Fruit fly (Drosophila melanogaster) whole organism, embryonic: ENCODE results near the gene SclB.

Experiments used
- Ada2b ChIP-seq: fragments of 200-800 bp; sonication (Bioruptor generic); IDR thresholded peaks from 2 replicates; pipeline ENCODE4 v1.3.6; 2022; ENCODE audit warnings: missing biosample characterization, missing genetic modification characterization
- Asciz ChIP-seq: fragments of 200-800 bp; sonication (Bioruptor generic); optimal IDR thresholded peaks from 2 replicates; lab custom pipeline; 2017; ENCODE audit warnings: missing biosample characterization, mild to moderate bottlenecking, missing genetic modification characterization, missing genetic modification reagents
- Awh ChIP-seq: fragments of 200-800 bp; sonication (Bioruptor generic); IDR thresholded peaks from 2 replicates; pipeline ENCODE4, ENCODE4 v1.3.6; 2022; ENCODE audit warnings: missing biosample characterization, missing genetic modification characterization
- B-H1 ChIP-seq: fragments of 200-800 bp; sonication (Bioruptor generic); IDR thresholded peaks from 3 replicates; pipeline ENCODE4 v1.3.6; 2022; ENCODE audit warnings: missing biosample characterization, missing genetic modification characterization
- BEAF-32 ChIP-seq: fragments of 200-800 bp; sonication (Bioruptor generic); optimal IDR thresholded peaks from 3 replicates; lab custom pipeline; 2017; ENCODE audit warnings: missing biosample characterization, missing genetic modification characterization, mild to moderate bottlenecking, moderate library complexity, missing genetic modification reagents
- Blimp-1 ChIP-seq: fragments of 200-800 bp; sonication (Bioruptor generic); optimal IDR thresholded peaks from 3 replicates; lab custom pipeline; 2018; ENCODE audit warnings: missing biosample characterization, missing genetic modification characterization, mild to moderate bottlenecking, moderate library complexity, missing genetic modification reagents
- CG10147 ChIP-seq: fragments of 200-800 bp; sonication (Bioruptor generic); optimal IDR thresholded peaks from 2 replicates; lab custom pipeline; 2019; ENCODE audit warnings: missing biosample characterization, mild to moderate bottlenecking, missing genetic modification characterization, moderate library complexity
- CG1024 ChIP-seq: fragments of 200-800 bp; sonication (Bioruptor generic); IDR thresholded peaks from 2 replicates; pipeline ENCODE4 v1.3.6; 2022; ENCODE audit warnings: missing biosample characterization, missing genetic modification characterization
- CG11085 ChIP-seq: fragments of 200-800 bp; sonication (Bioruptor generic); IDR thresholded peaks from 2 replicates; pipeline ENCODE4 v1.3.6; 2022; ENCODE audit warnings: missing biosample characterization, missing genetic modification characterization
- CG11695 ChIP-seq: fragments of 200-800 bp; sonication (Bioruptor generic); IDR thresholded peaks from 3 replicates; pipeline ENCODE4 v1.3.6; 2022; ENCODE audit warnings: missing biosample characterization, missing genetic modification characterization
- CG12219 ChIP-seq: fragments of 200-800 bp; sonication (Bioruptor generic); optimal IDR thresholded peaks from 3 replicates; lab custom pipeline; 2018; ENCODE audit warnings: missing biosample characterization, mild to moderate bottlenecking, missing genetic modification characterization
- CG15011 ChIP-seq: fragments of 200-800 bp; sonication (Bioruptor generic); optimal IDR thresholded peaks from 3 replicates; lab custom pipeline; 2018; ENCODE audit warnings: missing biosample characterization, mild to moderate bottlenecking, missing genetic modification characterization
- CG1529 ChIP-seq: fragments of 200-800 bp; sonication (Bioruptor generic); optimal IDR thresholded peaks from 3 replicates; lab custom pipeline; 2018; ENCODE audit warnings: missing biosample characterization, missing genetic modification characterization
- CG17361 ChIP-seq: fragments of 200-800 bp; sonication (Bioruptor generic); IDR thresholded peaks from 3 replicates; pipeline ENCODE4 v1.3.6; 2022; ENCODE audit warnings: missing biosample characterization, missing genetic modification characterization
- CG18476 ChIP-seq: fragments of 200-800 bp; sonication (Bioruptor generic); optimal IDR thresholded peaks from 2 replicates; lab custom pipeline; 2016; ENCODE audit warnings: missing biosample characterization, mild to moderate bottlenecking, missing genetic modification characterization
- CG2120 ChIP-seq: fragments of 200-800 bp; sonication (Bioruptor generic); optimal IDR thresholded peaks from 3 replicates; lab custom pipeline; 2016; ENCODE audit warnings: missing biosample characterization, missing genetic modification characterization
- CG31388 ChIP-seq: fragments of 200-800 bp; sonication (Bioruptor generic); optimal IDR thresholded peaks from 2 replicates; lab custom pipeline; 2016; ENCODE audit warnings: missing biosample characterization, missing genetic modification characterization
- CG3163 ChIP-seq: fragments of 200-800 bp; sonication (Bioruptor generic); optimal IDR thresholded peaks from 3 replicates; lab custom pipeline; 2016; ENCODE audit warnings: missing biosample characterization, missing genetic modification characterization
- CG8359 ChIP-seq: fragments of 200-800 bp; sonication (Bioruptor generic); optimal IDR thresholded peaks from 2 replicates; lab custom pipeline; 2017; ENCODE audit warnings: missing biosample characterization, mild to moderate bottlenecking, missing genetic modification characterization, borderline replicate concordance
- CG9817 ChIP-seq: fragments of 200-800 bp; sonication (Bioruptor generic); optimal IDR thresholded peaks from 2 replicates; lab custom pipeline; 2018; ENCODE audit warnings: missing biosample characterization, mild to moderate bottlenecking, missing genetic modification characterization, moderate library complexity
- CHES-1-like ChIP-seq: fragments of 200-800 bp; sonication (Bioruptor generic); optimal IDR thresholded peaks from 2 replicates; lab custom pipeline; 2016; ENCODE audit warnings: missing biosample characterization, missing genetic modification characterization
- Dad ChIP-seq: fragments of 200-800 bp; sonication (Bioruptor generic); optimal IDR thresholded peaks from 3 replicates; lab custom pipeline; 2016; ENCODE audit warnings: missing biosample characterization, missing genetic modification characterization
- MESR4 ChIP-seq: fragments of 200-800 bp; sonication (Bioruptor generic); optimal IDR thresholded peaks from 2 replicates; lab custom pipeline; 2018; ENCODE audit warnings: missing biosample characterization, mild to moderate bottlenecking, missing genetic modification characterization, moderate library complexity
- NfI ChIP-seq: fragments of 200-800 bp; sonication (Bioruptor generic); optimal IDR thresholded peaks from 3 replicates; lab custom pipeline; 2018; ENCODE audit warnings: missing biosample characterization, mild to moderate bottlenecking, missing genetic modification characterization, moderate library complexity
- Poxn ChIP-seq: fragments of 200-800 bp; sonication (Bioruptor generic); IDR thresholded peaks from 2 replicates; pipeline ENCODE4 v1.3.6; 2022; ENCODE audit warnings: missing biosample characterization, missing genetic modification characterization
- Sin3A ChIP-seq: fragments of >200 bp; optimal IDR thresholded peaks from 2 replicates; lab custom pipeline; 2018
- Sry-β ChIP-seq: fragments of 200-800 bp; sonication (Bioruptor generic); optimal IDR thresholded peaks from 2 replicates; lab custom pipeline; 2018; ENCODE audit warnings: missing biosample characterization, mild to moderate bottlenecking, missing genetic modification characterization, moderate library complexity
- Vsx1 ChIP-seq: fragments of 200-800 bp; sonication (Bioruptor generic); optimal IDR thresholded peaks from 2 replicates; lab custom pipeline; 2017; ENCODE audit warnings: missing biosample characterization, mild to moderate bottlenecking, missing genetic modification characterization, missing genetic modification reagents
- chif ChIP-seq, 2 experiments: fragments of 200-800 bp; sonication (Bioruptor generic); optimal IDR thresholded peaks; 3 replicates each; lab custom pipeline; 2016; ENCODE audit warnings: missing biosample characterization in 2 of 2, missing genetic modification characterization in 2 of 2
- eve ChIP-seq, 2 experiments: fragments of >200 bp; optimal IDR thresholded peaks; 2 replicates each; lab custom pipeline; 2017; ENCODE audit warnings: missing biosample characterization in 2 of 2, missing genetic modification characterization in 2 of 2
- gce ChIP-seq: fragments of 200-800 bp; sonication (Bioruptor generic); IDR thresholded peaks from 3 replicates; pipeline ENCODE4 v1.3.6; 2022; ENCODE audit warnings: missing biosample characterization, missing genetic modification characterization
- kah ChIP-seq: fragments of 200-800 bp; sonication (Bioruptor generic); optimal IDR thresholded peaks from 2 replicates; lab custom pipeline; 2018; ENCODE audit warnings: missing biosample characterization, mild to moderate bottlenecking, missing genetic modification characterization
- kay ChIP-seq: fragments of 200-800 bp; sonication (Bioruptor generic); optimal IDR thresholded peaks from 2 replicates; lab custom pipeline; 2016; ENCODE audit warnings: missing biosample characterization, missing genetic modification characterization
- maf-S ChIP-seq: fragments of 200-800 bp; sonication (Bioruptor generic); optimal IDR thresholded peaks from 2 replicates; lab custom pipeline; 2016; ENCODE audit warnings: missing biosample characterization, missing genetic modification characterization
- mam ChIP-seq: fragments of 200-800 bp; sonication (Bioruptor generic); optimal IDR thresholded peaks from 3 replicates; lab custom pipeline; 2016; ENCODE audit warnings: missing biosample characterization, missing genetic modification characterization
- mirr ChIP-seq: fragments of 200-800 bp; sonication (Bioruptor generic); optimal IDR thresholded peaks from 3 replicates; lab custom pipeline; 2018; ENCODE audit warnings: missing biosample characterization, mild to moderate bottlenecking, missing genetic modification characterization
- odd ChIP-seq: fragments of 200-800 bp; sonication (Bioruptor generic); optimal IDR thresholded peaks from 2 replicates; lab custom pipeline; 2017; ENCODE audit warnings: missing biosample characterization, mild to moderate bottlenecking, missing genetic modification characterization
- pfk ChIP-seq: fragments of 200-800 bp; sonication (Bioruptor generic); optimal IDR thresholded peaks from 2 replicates; lab custom pipeline; 2018; ENCODE audit warnings: missing biosample characterization, mild to moderate bottlenecking, missing genetic modification characterization, moderate library complexity
- prd ChIP-seq, 3 experiments: fragments of >200 bp in 2 of 3; fragments of 200-800 bp in 1 of 3; sonication (Bioruptor generic) in 1 of 3; optimal IDR thresholded peaks in 2 of 3; IDR thresholded peaks in 1 of 3; 2 replicates in 2 of 3; 3 replicates in 1 of 3; pipeline versions ENCODE4 v1.3.6 to Lab custom; 2017 to 2022; ENCODE audit warnings: missing biosample characterization in 1 of 3, missing genetic modification characterization in 1 of 3
- row ChIP-seq: fragments of 200-800 bp; sonication (Bioruptor generic); IDR thresholded peaks from 3 replicates; pipeline ENCODE4 v1.3.6; 2022; ENCODE audit warnings: missing biosample characterization, missing genetic modification characterization
- scrt ChIP-seq: fragments of 200-800 bp; sonication (Bioruptor generic); optimal IDR thresholded peaks from 2 replicates; lab custom pipeline; 2018; ENCODE audit warnings: missing biosample characterization, mild to moderate bottlenecking, missing genetic modification characterization, moderate library complexity
- slbo ChIP-seq: fragments of 200-800 bp; sonication (Bioruptor generic); IDR thresholded peaks from 2 replicates; pipeline ENCODE4 v1.3.6; 2022; ENCODE audit warnings: missing biosample characterization, missing genetic modification characterization
- sna ChIP-seq: fragments of 200-800 bp; sonication (Bioruptor generic); IDR thresholded peaks from 2 replicates; pipeline ENCODE4 v1.3.6; 2022; ENCODE audit warnings: missing biosample characterization, missing genetic modification characterization; ENCODE audit not compliant: partially characterized antibody
- sob ChIP-seq: fragments of 200-800 bp; sonication (Bioruptor generic); IDR thresholded peaks from 2 replicates; pipeline ENCODE4 v1.3.6; 2022; ENCODE audit warnings: missing biosample characterization, missing genetic modification characterization
- stc ChIP-seq: fragments of 200-800 bp; sonication (Bioruptor generic); IDR thresholded peaks from 2 replicates; pipeline ENCODE4 v1.3.6; 2022; ENCODE audit warnings: missing biosample characterization, missing genetic modification characterization
- tin ChIP-seq: fragments of 200-800 bp; sonication (Bioruptor generic); optimal IDR thresholded peaks from 3 replicates; lab custom pipeline; 2016; ENCODE audit warnings: missing biosample characterization, missing genetic modification characterization
- tna ChIP-seq: fragments of 200-800 bp; sonication (Bioruptor generic); IDR thresholded peaks from 2 replicates; pipeline ENCODE4 v1.3.6; 2022; ENCODE audit warnings: missing biosample characterization, missing genetic modification characterization; ENCODE audit not compliant: partially characterized antibody
- toy ChIP-seq: fragments of 200-800 bp; sonication (Bioruptor generic); IDR thresholded peaks from 2 replicates; pipeline ENCODE4 v1.3.6; 2022; ENCODE audit warnings: missing biosample characterization, missing genetic modification characterization
- trh ChIP-seq: fragments of 200-800 bp; sonication (Bioruptor generic); optimal IDR thresholded peaks from 2 replicates; lab custom pipeline; 2016; ENCODE audit warnings: missing biosample characterization, missing genetic modification characterization
- vvl ChIP-seq: fragments of 200-800 bp; sonication (Bioruptor generic); IDR thresholded peaks from 2 replicates; pipeline ENCODE4 v1.3.6; 2022; ENCODE audit warnings: missing biosample characterization, missing genetic modification characterization

Gene SclB

DNA sequence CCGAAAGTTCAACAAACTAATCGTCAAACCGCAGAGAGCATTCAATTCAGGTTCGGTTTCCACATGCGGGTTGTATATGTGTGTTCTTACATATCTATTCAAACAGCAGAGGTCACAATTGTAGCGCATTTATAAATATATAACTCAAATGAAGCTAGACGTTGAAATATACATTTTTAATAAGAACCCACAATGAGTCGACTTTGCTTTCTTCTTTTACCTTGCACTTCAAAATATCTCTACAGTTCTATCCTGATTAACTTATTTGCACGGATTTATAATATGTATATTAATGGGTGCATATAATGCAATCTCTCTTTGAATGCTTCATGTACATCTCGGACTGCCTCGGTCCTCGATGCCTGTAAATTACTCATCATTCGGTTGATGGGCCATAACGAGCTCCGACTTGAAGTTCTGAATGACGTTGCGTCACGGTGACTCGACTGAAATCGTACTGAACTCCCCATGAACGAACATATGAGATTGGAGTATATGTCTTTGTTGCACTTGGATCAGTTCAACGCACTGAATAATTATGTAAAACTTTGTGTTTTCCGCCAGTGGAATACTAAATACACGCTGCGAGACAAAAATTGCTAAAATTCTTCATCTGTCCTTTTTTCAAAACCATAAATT lies 19.3 kb upstream of the SclB start (continued):
- TF ChIP-seq Asciz (GFP tag; lab: Kevin White, UChicago) (peak; percentile 40), Ada2b (GFP tag; lab: Robert Waterston, UW) (no peak), sna (GFP tag; lab: Robert Waterston, UW) (no peak), slbo (no peak), CG17361 (GFP tag; lab: Robert Waterston, UW) (0 out of 3 replicates have a peak, but pooled peaks have one; percentile 39), CG3163 (GFP tag; lab: Kevin White, UChicago) (no peak), Vsx1 (GFP tag; lab: Kevin White, UChicago) (no peak), CHES-1-like (GFP tag; lab: Kevin White, UChicago) (no peak), prd (optimal IDR thresholded peaks at IDR 0.05; lab: Kevin White, UChicago) (no peak), prd (GFP tag; IDR thresholded peaks at IDR 0.05; lab: Robert Waterston, UW) (no peak), eve (GFP tag; optimal IDR thresholded peaks at IDR 0.05; lab: Kevin White, UChicago) (no peak), scrt (no peak), Awh (GFP tag; lab: Robert Waterston, UW) (no peak), tin (GFP tag; lab: Kevin White, UChicago) (peak; percentile 8), Sin3A (lab: Kevin White, UChicago) (no peak), CG15011 (GFP tag; lab: Kevin White, UChicago) (no peak), Dad (GFP tag; lab: Kevin White, UChicago) (no peak), Poxn (GFP tag; lab: Robert Waterston, UW) (no peak), trh (no peak), mam (GFP tag; lab: Kevin White, UChicago) (no peak), CG2120 (GFP tag; lab: Kevin White, UChicago) (no peak), CG11695 (no peak; the same call in 2 of the 3 replicates), mirr (no peak), CG11085 (no peak), vvl (GFP tag; lab: Robert Waterston, UW) (0 out of 2 replicates have a peak, but pooled peaks have one; percentile 42), CG18476 (GFP tag; lab: Kevin White, UChicago) (peak; percentile 3), sob (no peak), MESR4 (no peak), B-H1 (no peak), row (peak; percentile 42; the same call in 1 of the 3 replicates), stc (GFP tag; lab: Robert Waterston, UW) (no peak), CG31388 (GFP tag; lab: Kevin White, UChicago) (no peak), CG1024 (GFP tag; lab: Robert Waterston, UW) (no peak), odd (GFP tag; lab: Kevin White, UChicago) (no peak), kah (GFP tag; lab: Kevin White, UChicago) (no peak), CG9817 (tag; lab: Kevin White, UChicago) (no peak), maf-S (GFP tag; lab: Kevin White, UChicago) (no peak), Blimp-1 (GFP tag; lab: Kevin White, UChicago) (peak; percentile 62), toy (GFP tag; lab: Robert Waterston, UW) (no peak), CG1529 (no peak), Sry-β (GFP tag; lab: Kevin White, UChicago) (no peak), NfI (GFP tag; lab: Kevin White, UChicago) (peak; percentile 21), pfk (GFP tag; lab: Kevin White, UChicago) (no peak), gce (GFP tag; lab: Robert Waterston, UW) (no peak), CG12219 (GFP tag; lab: Kevin White, UChicago) (peak; percentile 25), CG8359 (GFP tag; lab: Kevin White, UChicago) (peak; percentile 20), BEAF-32 (GFP tag; lab: Kevin White, UChicago) (no peak), kay (GFP tag; lab: Kevin White, UChicago) (peak; percentile 24), CG10147 (GFP tag; lab: Kevin White, UChicago) (no peak), tna (no peak), chif (GFP tag; optimal IDR thresholded peaks at IDR 0.05; lab: Kevin White, UChicago) (peak in 1 of 2 experiments; percentile 13)
